Fruit fly (Drosophila melanogaster): ENCODE results near the gene CG13082.

CG13082 gene

dm6 chr2L:19533247-19533646 lies 5.0 kb upstream of the CG13082 start, which contains the start of gene CG33116 (continued):
- TF ChIP-seq ap (GFP tag; IDR thresholded peaks at IDR 0.05) (0 out of 2 replicates have a peak, but pooled peaks have one; percentile 22), NC2α (GFP tag; optimal IDR thresholded peaks at IDR 0.05) (peak; percentile 76), CG13123 (GFP tag; optimal IDR thresholded peaks at IDR 0.05) (peak; percentile 76), CG2889 (GFP tag; IDR thresholded peaks at IDR 0.05) (peak; percentile 64; the same call in 1 of the 3 replicates), Dref (GFP tag; IDR thresholded peaks at IDR 0.05) (peak; percentile 35; the same call in 1 of the 2 replicates), YL-1 (GFP tag; optimal IDR thresholded peaks at IDR 0.05) (peak; percentile 68), sima (GFP tag; optimal IDR thresholded peaks at IDR 0.05) (peak; percentile 1), CG13894 (tag; optimal IDR thresholded peaks at IDR 0.05) (peak; percentile 38), CG6272 (GFP tag; IDR thresholded peaks at IDR 0.05) (peak; percentile 30; the same call in 1 of the 2 replicates), CG16863 (GFP tag; optimal IDR thresholded peaks at IDR 0.05) (peak; percentile 65), Tbp (GFP tag; optimal IDR thresholded peaks at IDR 0.05) (no peak), D19B (GFP tag; optimal IDR thresholded peaks at IDR 0.05) (peak; percentile 47), CG8765 (GFP tag; IDR thresholded peaks at IDR 0.05) (peak; percentile 42; the same call in 1 of the 2 replicates), CG11085 (GFP tag; IDR thresholded peaks at IDR 0.05) (peak; percentile 71; the same call in 1 of the 2 replicates), al (GFP tag; IDR thresholded peaks at IDR 0.05) (peak; percentile 51), scrt (GFP tag; optimal IDR thresholded peaks at IDR 0.05) (peak; percentile 72), hth (optimal IDR thresholded peaks at IDR 0.05) (no peak), CG1832 (GFP tag; optimal IDR thresholded peaks at IDR 0.05) (no peak), ranshi (GFP tag; IDR thresholded peaks at IDR 0.05) (peak; percentile 77; the same call in 1 of the 2 replicates), CG14014 (GFP tag; IDR thresholded peaks at IDR 0.05) (peak; percentile 74; the same call in 1 of the 2 replicates), Sox100B (GFP tag; optimal IDR thresholded peaks at IDR 0.05) (peak; percentile 72), pzg (GFP tag; optimal IDR thresholded peaks at IDR 0.05) (peak; percentile 63), CG17385 (GFP tag; optimal IDR thresholded peaks at IDR 0.05) (peak; percentile 78), E2f2 (GFP tag; IDR thresholded peaks at IDR 0.05) (peak; percentile 66), TFAM (GFP tag; optimal IDR thresholded peaks at IDR 0.05) (peak; percentile 23), CG15269 (tag; optimal IDR thresholded peaks at IDR 0.05) (peak; percentile 80), HHEX (GFP tag; optimal IDR thresholded peaks at IDR 0.05) (peak; percentile 79), CG12155 (GFP tag; optimal IDR thresholded peaks at IDR 0.05) (peak; percentile 81), CG17568 (GFP tag; optimal IDR thresholded peaks at IDR 0.05) (peak; percentile 72), CG12391 (tag; optimal IDR thresholded peaks at IDR 0.05) (peak; percentile 85), nerfin-1 (tag; optimal IDR thresholded peaks at IDR 0.05) (peak; percentile 80), Hr39 (optimal IDR thresholded peaks at IDR 0.05) (peak; percentile 68), CG10462 (GFP tag; optimal IDR thresholded peaks at IDR 0.05) (peak; percentile 56), CG13624 (GFP tag; optimal IDR thresholded peaks at IDR 0.05) (peak; percentile 85), zf30C (GFP tag; optimal IDR thresholded peaks at IDR 0.05) (no peak), Hey (tag; optimal IDR thresholded peaks at IDR 0.05) (peak; percentile 60), CG15696 (tag; optimal IDR thresholded peaks at IDR 0.05) (peak; percentile 85), vvl (GFP tag; IDR thresholded peaks at IDR 0.05) (peak; percentile 87), Sry-β (GFP tag; optimal IDR thresholded peaks at IDR 0.05) (peak; percentile 49), Fer1 (GFP tag; optimal IDR thresholded peaks at IDR 0.05) (peak; percentile 83), mam (GFP tag; optimal IDR thresholded peaks at IDR 0.05) (peak; percentile 87), CG6765 (GFP tag; optimal IDR thresholded peaks at IDR 0.05) (peak; percentile 71), Meics (GFP tag; optimal IDR thresholded peaks at IDR 0.05) (peak; percentile 82), CG10654 (GFP tag; optimal IDR thresholded peaks at IDR 0.05) (peak; percentile 84), CG9609 (GFP tag; optimal IDR thresholded peaks at IDR 0.05) (peak; percentile 83), CG1647 (GFP tag; optimal IDR thresholded peaks at IDR 0.05) (peak; percentile 73), CG3281 (GFP tag; optimal IDR thresholded peaks at IDR 0.05) (peak; percentile 74), CG30020 (tag; optimal IDR thresholded peaks at IDR 0.05) (peak; percentile 61), CG1602 (GFP tag; optimal IDR thresholded peaks at IDR 0.05) (peak; percentile 75), CG17328 (GFP tag; IDR thresholded peaks at IDR 0.05) (peak; percentile 74), kay (GFP tag; optimal IDR thresholded peaks at IDR 0.05) (peak; percentile 36), CG1024 (GFP tag; IDR thresholded peaks at IDR 0.05) (peak; percentile 63)
